Worm (Caenorhabditis elegans): ENCODE results near the gene T10C6.10.
A peak's percentile ranks its signal among the peaks of the same experiment; 100 is the strongest.

T10C6.10 gene

ce11 chrV:16062788-16063187 lies 26.6 kb downstream of the T10C6.10 start, which contains the start of gene F14H3.14:
Gene F14H3.14, minus strand, starts transcription at chrV:16062888.
- TF ChIP-seq zag-1 (tag; optimal IDR thresholded peaks at IDR 0.05) (no peak), egl-13 (tag; optimal IDR thresholded peaks at IDR 0.05) (no peak), tlp-1 (tag; optimal IDR thresholded peaks at IDR 0.05) (no peak), fos-1 (tag; optimal IDR thresholded peaks at IDR 0.05) (no peak), skn-1 (tag; optimal IDR thresholded peaks at IDR 0.05) (no peak), tbx-2 (tag; optimal IDR thresholded peaks at IDR 0.05) (no peak), ceh-90 (tag; optimal IDR thresholded peaks at IDR 0.05) (no peak), snpc-4 (tag; optimal IDR thresholded peaks at IDR 0.05) (no peak), unc-30 (tag; optimal IDR thresholded peaks at IDR 0.05) (no peak), fkh-4 (tag; optimal IDR thresholded peaks at IDR 0.05; ENCODE audit: borderline replicate concordance) (no peak), lin-15B (tag; optimal IDR thresholded peaks at IDR 0.05) (no peak), isw-1 (GFP tag; IDR thresholded peaks at IDR 0.05) (no peak), nhr-76 (tag; optimal IDR thresholded peaks at IDR 0.05) (no peak), fkh-10 (GFP tag; optimal IDR thresholded peaks at IDR 0.05) (no peak)

DNA sequence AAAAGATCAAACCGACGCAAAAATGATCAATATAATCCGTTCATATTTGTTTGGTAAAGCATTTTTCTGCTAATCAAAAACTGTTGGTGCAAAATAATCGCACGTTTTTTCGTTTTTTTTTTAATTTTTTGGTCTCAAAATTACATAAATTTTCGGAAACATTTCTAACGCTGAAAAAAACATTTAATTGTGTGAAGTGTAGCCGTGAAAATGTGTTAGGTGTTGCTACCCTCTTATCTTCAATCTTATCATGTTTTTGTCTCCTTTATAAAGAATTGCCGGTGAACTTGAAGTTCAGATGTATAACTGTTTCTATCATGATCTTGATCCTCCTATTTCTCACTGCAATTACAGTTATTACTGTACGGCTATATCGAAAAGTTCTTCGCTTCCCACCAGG lies 32.7 kb downstream of the T10C6.10 start, which contains the start of gene cyp-35D1:
Gene cyp-35D1 (plus strand): TSS at position 301 of the 400 bp plus-strand sequence.
- no peak for TF ChIP-seq sup-37 (GFP tag; optimal IDR thresholded peaks at IDR 0.05)
- TF ChIP-seq ets-5 (GFP tag; IDR thresholded peaks at IDR 0.05): no peak
- TF ChIP-seq tlp-1 (tag; optimal IDR thresholded peaks at IDR 0.05): no peak
- no peak for TF ChIP-seq snu-23 (GFP tag; optimal IDR thresholded peaks at IDR 0.05)
- TF ChIP-seq nhr-28 (tag; optimal IDR thresholded peaks at IDR 0.05): no peak
- no peak for TF ChIP-seq jun-1 (tag; optimal IDR thresholded peaks at IDR 0.05)
- no peak for TF ChIP-seq C34B4.2 (tag; optimal IDR thresholded peaks at IDR 0.05)
- no peak for TF ChIP-seq hlh-17 (GFP tag; optimal IDR thresholded peaks at IDR 0.05; ENCODE audit: borderline replicate concordance)
- no peak for TF ChIP-seq fos-1 (tag; optimal IDR thresholded peaks at IDR 0.05)
- TF ChIP-seq ces-1 (GFP tag; optimal IDR thresholded peaks at IDR 0.05): no peak
- no peak for TF ChIP-seq nhr-76 (tag; optimal IDR thresholded peaks at IDR 0.05)
- TF ChIP-seq vab-15 (tag; optimal IDR thresholded peaks at IDR 0.05): no peak
- no peak for TF ChIP-seq nhr-20 (tag; optimal IDR thresholded peaks at IDR 0.05)

DNA sequence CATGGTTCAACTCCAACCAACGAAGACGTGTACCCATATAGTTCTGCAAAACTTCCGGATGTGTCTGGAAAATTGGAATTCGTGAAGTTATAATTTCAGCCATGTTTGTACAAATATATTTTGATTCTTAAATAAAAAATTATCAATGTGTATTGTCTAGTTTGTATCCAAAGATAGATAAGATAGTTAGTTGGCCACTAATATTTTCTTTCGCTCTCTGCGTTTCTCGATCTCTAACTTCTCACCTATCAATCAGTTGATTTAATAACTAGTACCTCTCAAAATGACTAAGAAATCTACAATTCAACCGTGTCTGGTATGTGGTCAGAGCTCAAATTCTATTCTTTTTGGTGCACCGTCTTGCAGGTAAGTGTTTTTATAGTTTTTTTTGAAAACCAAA lies 35.0 kb downstream of the T10C6.10 start, which contains the start of gene nhr-176:
Gene nhr-176 (plus strand): TSS at position 159 of the 400 bp plus-strand sequence.
- TF ChIP-seq efl-1 (optimal IDR thresholded peaks at IDR 0.05): no peak
- peak in 1 of 2 experiments; percentile 34 for TF ChIP-seq efl-1 (GFP tag; optimal IDR thresholded peaks at IDR 0.05 in 1 of 2)
- no peak for TF ChIP-seq lin-15B (tag; optimal IDR thresholded peaks at IDR 0.05)
- no peak for TF ChIP-seq mab-9 (GFP tag; IDR thresholded peaks at IDR 0.05)
- no peak for TF ChIP-seq nhr-76 (tag; optimal IDR thresholded peaks at IDR 0.05)
- TF ChIP-seq fos-1 (tag; optimal IDR thresholded peaks at IDR 0.05): no peak
- no peak for TF ChIP-seq vab-15 (tag; optimal IDR thresholded peaks at IDR 0.05)
- TF ChIP-seq elt-2 (tag; optimal IDR thresholded peaks at IDR 0.05): peak; percentile 36
- no peak for TF ChIP-seq nhr-12 (tag; optimal IDR thresholded peaks at IDR 0.05)

DNA sequence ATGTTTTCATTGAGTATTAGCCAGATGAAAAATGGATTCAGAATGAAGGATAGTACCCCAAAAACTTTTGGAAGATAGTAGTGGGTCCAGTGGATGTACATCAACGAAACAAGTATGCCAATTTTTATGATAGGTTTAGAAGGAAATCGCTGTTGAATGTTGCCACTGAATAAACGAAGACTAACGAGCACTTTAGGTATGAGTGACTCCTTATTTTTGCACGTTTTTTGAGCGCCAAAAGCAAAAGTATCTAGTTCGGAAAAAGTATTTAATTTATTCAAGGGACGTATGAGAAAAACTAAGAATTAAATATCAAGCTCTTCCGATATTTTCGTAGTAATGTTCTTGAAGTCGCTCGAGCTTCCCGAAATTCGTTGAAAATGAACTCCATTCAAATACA lies 37.6 kb downstream of the T10C6.10 start, which contains the start of gene srj-10:
Gene srj-10 (minus strand): TSS at position 101 of the 400 bp plus-strand sequence.
- TF ChIP-seq tlp-1 (tag; optimal IDR thresholded peaks at IDR 0.05) (no peak), xbp-1 (tag; optimal IDR thresholded peaks at IDR 0.05) (no peak), ces-1 (GFP tag; optimal IDR thresholded peaks at IDR 0.05) (no peak), nhr-47 (tag; optimal IDR thresholded peaks at IDR 0.05) (no peak), nhr-84 (tag; optimal IDR thresholded peaks at IDR 0.05) (no peak), sox-4 (tag; optimal IDR thresholded peaks at IDR 0.05) (no peak), grh-1 (GFP tag; IDR thresholded peaks at IDR 0.05) (no peak), ceh-82 (tag; optimal IDR thresholded peaks at IDR 0.05) (no peak)

DNA sequence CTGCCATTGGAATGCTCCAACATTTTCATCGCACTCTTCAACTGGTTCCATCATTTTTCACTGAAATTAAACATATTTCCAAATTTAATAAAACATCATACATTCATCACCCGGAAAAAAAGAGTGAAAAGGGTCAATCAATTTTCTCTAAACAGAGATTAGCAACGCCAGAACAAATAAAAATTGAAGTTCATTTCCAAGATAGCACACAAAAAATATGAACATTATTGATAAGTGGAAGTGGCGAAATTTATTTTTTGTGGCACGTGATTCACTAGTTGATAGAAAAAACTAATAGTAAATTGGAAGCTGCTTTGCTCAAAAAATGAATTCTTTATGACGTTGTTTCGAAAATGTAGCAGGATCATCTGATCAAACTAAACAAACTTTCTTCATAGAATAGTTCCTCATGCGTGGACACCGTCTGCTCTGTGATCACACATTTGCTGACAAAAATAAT lies 39.1 kb downstream of the T10C6.10 start, which contains the start of the genes F14H3.12 and srj-29:
Gene F14H3.12 (minus strand): TSS at position 74 of the 460 bp plus-strand sequence.
Gene srj-29 (plus strand): TSS at position 410 of the 460 bp plus-strand sequence.
- TF ChIP-seq elt-2 (tag; optimal IDR thresholded peaks at IDR 0.05) (peak; percentile 48), lir-3 (tag; optimal IDR thresholded peaks at IDR 0.05; ENCODE audit: poor library complexity) (no peak)

Data from whole organism, L1 larva.